Fruit fly (Drosophila melanogaster) whole organism, pupa: Measurements from ENCODE around the gene CG14431.

ENCODE experiments used
- CG12605 ChIP-seq: fragments of 200-800 bp; sonication (Bioruptor generic); IDR thresholded peaks from 2 replicates; pipeline ENCODE4 v1.3.6; 2022; ENCODE audit warnings: missing biosample characterization, missing genetic modification characterization
- CG13204 ChIP-seq: fragments of 200-800 bp; sonication (Bioruptor generic); optimal IDR thresholded peaks from 2 replicates; lab custom pipeline; 2018; ENCODE audit warnings: missing biosample characterization, mild to moderate bottlenecking, missing genetic modification characterization, moderate library complexity
- CG14655 ChIP-seq: fragments of 200-800 bp; sonication (Bioruptor generic); optimal IDR thresholded peaks from 3 replicates; lab custom pipeline; 2017; ENCODE audit warnings: mild to moderate bottlenecking, missing biosample characterization, missing genetic modification reagents, missing genetic modification characterization
- CG34367 ChIP-seq: fragments of 200-800 bp; sonication (Bioruptor generic); optimal IDR thresholded peaks from 2 replicates; lab custom pipeline; 2018; ENCODE audit warnings: missing biosample characterization, mild to moderate bottlenecking, missing genetic modification characterization
- CG9948 ChIP-seq: fragments of 200-800 bp; sonication (Bioruptor generic); optimal IDR thresholded peaks from 2 replicates; lab custom pipeline; 2018; ENCODE audit warnings: missing biosample characterization, mild to moderate bottlenecking, missing genetic modification characterization, moderate library complexity
- Ets98B ChIP-seq: fragments of 200-800 bp; sonication (Bioruptor generic); IDR thresholded peaks from 2 replicates; pipeline ENCODE4 v1.3.6; 2022; ENCODE audit warnings: missing biosample characterization, missing genetic modification characterization
- Pif1A ChIP-seq: fragments of 200-800 bp; sonication (Bioruptor generic); optimal IDR thresholded peaks from 3 replicates; lab custom pipeline; 2016; ENCODE audit warnings: missing biosample characterization, missing genetic modification characterization
- Snoo ChIP-seq: fragments of 200-800 bp; sonication (Bioruptor generic); optimal IDR thresholded peaks from 3 replicates; lab custom pipeline; 2017; ENCODE audit warnings: missing biosample characterization, mild to moderate bottlenecking, missing genetic modification characterization, inconsistent platforms

- peak; percentile 34 for TF ChIP-seq CG34367 (tag; lab: Kevin White, UChicago)
- TF ChIP-seq Ets98B (GFP tag; lab: Robert Waterston, UW), result peak; percentile 35; the same call in 1 of the 2 replicates
- no peak for TF ChIP-seq CG13204 (GFP tag; lab: Kevin White, UChicago)
- peak; percentile 28 for TF ChIP-seq Pif1A (GFP tag; lab: Kevin White, UChicago)
- peak; percentile 14 for TF ChIP-seq CG14655
- no peak for TF ChIP-seq CG12605 (GFP tag; lab: Robert Waterston, UW)
- peak; percentile 37 for TF ChIP-seq CG9948 (tag; lab: Kevin White, UChicago)
- TF ChIP-seq Snoo, result no peak
Measured at dm6 chrX:6976364-6976763, 68.3 kb downstream of the CG14431 start.
